Fruit fly (Drosophila melanogaster) whole organism, embryonic: ENCODE data around the gene UbcE2M.
A peak's percentile ranks its signal among the peaks of the same experiment; 100 is the strongest.

ENCODE experiments used
- ATbp ChIP-seq: fragments of 200-800 bp; sonication (Bioruptor generic); optimal IDR thresholded peaks from 2 replicates; lab custom pipeline; 2017; ENCODE audit warnings: missing biosample characterization, mild to moderate bottlenecking, missing genetic modification characterization, missing genetic modification reagents
- Adf1 ChIP-seq: fragments of 200-800 bp; sonication (Bioruptor generic); IDR thresholded peaks from 2 replicates; pipeline ENCODE4 v1.3.6; 2022; ENCODE audit warnings: missing biosample characterization, missing genetic modification characterization
- Bdp1 ChIP-seq: fragments of 200-800 bp; sonication (Bioruptor generic); optimal IDR thresholded peaks from 3 replicates; lab custom pipeline; 2016; ENCODE audit warnings: missing biosample characterization, missing genetic modification characterization
- C15 ChIP-seq: fragments of 200-800 bp; sonication (Bioruptor generic); IDR thresholded peaks from 3 replicates; pipeline ENCODE4 v1.3.6; 2022; ENCODE audit warnings: missing biosample characterization, missing genetic modification characterization
- CG10366 ChIP-seq: fragments of 200-800 bp; sonication (Bioruptor generic); IDR thresholded peaks from 2 replicates; pipeline ENCODE4 v1.3.6; 2022; ENCODE audit warnings: missing biosample characterization, missing genetic modification characterization
- CG10543 ChIP-seq: fragments of 200-800 bp; sonication (Bioruptor generic); optimal IDR thresholded peaks from 3 replicates; lab custom pipeline; 2017; ENCODE audit warnings: missing biosample characterization, mild to moderate bottlenecking, missing genetic modification characterization, moderate library complexity
- CG12071 ChIP-seq: fragments of 200-800 bp; sonication (Bioruptor generic); optimal IDR thresholded peaks from 3 replicates; lab custom pipeline; 2018; ENCODE audit warnings: missing biosample characterization, mild to moderate bottlenecking, missing genetic modification characterization
- CG12299 ChIP-seq: fragments of 200-800 bp; sonication (Bioruptor generic); optimal IDR thresholded peaks from 2 replicates; lab custom pipeline; 2018; ENCODE audit warnings: missing biosample characterization, mild to moderate bottlenecking, missing genetic modification characterization
- CG13775 ChIP-seq: fragments of 200-800 bp; sonication (Bioruptor generic); optimal IDR thresholded peaks from 3 replicates; lab custom pipeline; 2017; ENCODE audit warnings: missing biosample characterization, mild to moderate bottlenecking, missing genetic modification characterization
- CG14667 ChIP-seq: fragments of 200-800 bp; sonication (Bioruptor generic); IDR thresholded peaks from 2 replicates; pipeline ENCODE4 v1.3.6; 2022; ENCODE audit warnings: missing biosample characterization, missing genetic modification characterization
- CG1529 ChIP-seq: fragments of 200-800 bp; sonication (Bioruptor generic); optimal IDR thresholded peaks from 3 replicates; lab custom pipeline; 2018; ENCODE audit warnings: missing biosample characterization, missing genetic modification characterization
- CG15696 ChIP-seq: fragments of 200-800 bp; sonication (Bioruptor generic); optimal IDR thresholded peaks from 2 replicates; lab custom pipeline; 2019; ENCODE audit warnings: missing biosample characterization, mild to moderate bottlenecking, missing genetic modification characterization, moderate library complexity
- CG18476 ChIP-seq: fragments of 200-800 bp; sonication (Bioruptor generic); optimal IDR thresholded peaks from 2 replicates; lab custom pipeline; 2016; ENCODE audit warnings: missing biosample characterization, mild to moderate bottlenecking, missing genetic modification characterization
- CG30403 ChIP-seq: fragments of 200-800 bp; sonication (Bioruptor generic); optimal IDR thresholded peaks from 3 replicates; lab custom pipeline; 2016; ENCODE audit warnings: missing biosample characterization, missing genetic modification characterization
- CG4730 ChIP-seq: fragments of 200-800 bp; sonication (Bioruptor generic); IDR thresholded peaks from 2 replicates; pipeline ENCODE4 v1.3.6; 2022; ENCODE audit warnings: missing biosample characterization, missing genetic modification characterization
- CG6654 ChIP-seq: fragments of 200-800 bp; sonication (Bioruptor generic); optimal IDR thresholded peaks from 2 replicates; lab custom pipeline; 2017; ENCODE audit warnings: missing biosample characterization, mild to moderate bottlenecking, missing genetic modification characterization
- CG6813 ChIP-seq: fragments of 200-800 bp; sonication (Bioruptor generic); optimal IDR thresholded peaks from 2 replicates; lab custom pipeline; 2017; ENCODE audit warnings: missing biosample characterization, missing genetic modification characterization, mild to moderate bottlenecking, moderate library complexity, missing genetic modification reagents
- CG7372 ChIP-seq: fragments of 200-800 bp; sonication (Bioruptor generic); IDR thresholded peaks from 2 replicates; pipeline ENCODE4 v1.3.6; 2022; ENCODE audit warnings: missing biosample characterization, missing genetic modification characterization
- CG7963 ChIP-seq: fragments of 200-800 bp; sonication (Bioruptor generic); IDR thresholded peaks from 3 replicates; pipeline ENCODE4 v1.3.6; 2022; ENCODE audit warnings: missing biosample characterization, missing genetic modification characterization; ENCODE audit not compliant: partially characterized antibody
- CG9215 ChIP-seq: fragments of 200-800 bp; sonication (Bioruptor generic); IDR thresholded peaks from 2 replicates; pipeline ENCODE4 v1.3.6; 2022; ENCODE audit warnings: missing biosample characterization, missing genetic modification characterization
- CG9932 ChIP-seq: fragments of 200-800 bp; sonication (Bioruptor generic); IDR thresholded peaks from 2 replicates; pipeline ENCODE4 v1.3.6; 2022; ENCODE audit warnings: missing biosample characterization, missing genetic modification characterization
- D ChIP-seq, 2 experiments: fragments of 200-800 bp in 1 of 2; fragments of >200 bp in 1 of 2; sonication (Bioruptor generic) in 1 of 2; optimal IDR thresholded peaks; 2 replicates in 1 of 2; 3 replicates in 1 of 2; lab custom pipeline; 2017; ENCODE audit warnings: mild to moderate bottlenecking in 1 of 2, missing biosample characterization in 1 of 2, missing genetic modification characterization in 1 of 2, missing genetic modification reagents in 1 of 2
- Hand ChIP-seq: fragments of 200-800 bp; sonication (Bioruptor generic); optimal IDR thresholded peaks from 2 replicates; lab custom pipeline; 2017; ENCODE audit warnings: mild to moderate bottlenecking, missing biosample characterization, missing genetic modification reagents, missing genetic modification characterization
- Hr3 ChIP-seq: fragments of 200-800 bp; sonication (Bioruptor generic); optimal IDR thresholded peaks from 3 replicates; lab custom pipeline; 2016; ENCODE audit warnings: missing biosample characterization, missing genetic modification characterization
- NC2α ChIP-seq: fragments of 200-800 bp; sonication (Bioruptor generic); optimal IDR thresholded peaks from 2 replicates; lab custom pipeline; 2016; ENCODE audit warnings: missing biosample characterization, missing genetic modification characterization
- Sox100B ChIP-seq: fragments of 200-800 bp; sonication (Bioruptor generic); optimal IDR thresholded peaks from 3 replicates; lab custom pipeline; 2018; ENCODE audit warnings: missing biosample characterization, mild to moderate bottlenecking, missing genetic modification characterization
- ac ChIP-seq: fragments of 200-800 bp; sonication (Bioruptor generic); optimal IDR thresholded peaks from 3 replicates; lab custom pipeline; 2017; ENCODE audit warnings: missing biosample characterization, mild to moderate bottlenecking, missing genetic modification characterization
- ato ChIP-seq: fragments of 200-800 bp; sonication (Bioruptor generic); IDR thresholded peaks from 2 replicates; pipeline ENCODE4 v1.3.6; 2022; ENCODE audit warnings: missing biosample characterization, missing genetic modification characterization; ENCODE audit not compliant: partially characterized antibody
- bab2 ChIP-seq: fragments of 200-800 bp; sonication (Bioruptor generic); optimal IDR thresholded peaks from 2 replicates; lab custom pipeline; 2016; ENCODE audit warnings: missing biosample characterization, missing genetic modification characterization
- btn ChIP-seq: fragments of 200-800 bp; sonication (Bioruptor generic); optimal IDR thresholded peaks from 2 replicates; lab custom pipeline; 2016; ENCODE audit warnings: missing biosample characterization, missing genetic modification characterization
- crc ChIP-seq: fragments of 200-800 bp; sonication (Bioruptor generic); optimal IDR thresholded peaks from 2 replicates; lab custom pipeline; 2016; ENCODE audit warnings: missing biosample characterization, missing genetic modification characterization
- gt ChIP-seq: fragments of 200-800 bp; sonication (Bioruptor generic); IDR thresholded peaks from 2 replicates; pipeline ENCODE4 v1.3.6; 2022; ENCODE audit warnings: missing biosample characterization, missing genetic modification characterization
- hbn ChIP-seq: fragments of 200-800 bp; sonication (Bioruptor generic); IDR thresholded peaks from 2 replicates; pipeline ENCODE4 v1.3.6; 2022; ENCODE audit warnings: missing biosample characterization, missing genetic modification characterization; ENCODE audit not compliant: partially characterized antibody
- lola ChIP-seq, 3 experiments: fragments of >200 bp in 2 of 3; fragments of 200-800 bp in 1 of 3; sonication (Bioruptor generic) in 1 of 3; optimal IDR thresholded peaks; 2 replicates each; lab custom pipeline; 2017 to 2019; ENCODE audit warnings: missing biosample characterization in 3 of 3, missing genetic modification characterization in 3 of 3, mild to moderate bottlenecking in 1 of 3, moderate library complexity in 1 of 3
- luna ChIP-seq: fragments of 200-800 bp; sonication (Bioruptor generic); optimal IDR thresholded peaks from 2 replicates; lab custom pipeline; 2016; ENCODE audit warnings: missing biosample characterization, missing genetic modification characterization
- nerfin-1 ChIP-seq: fragments of 200-800 bp; sonication (Bioruptor generic); optimal IDR thresholded peaks from 3 replicates; lab custom pipeline; 2019; ENCODE audit warnings: missing biosample characterization, mild to moderate bottlenecking, missing genetic modification characterization, moderate library complexity
- nom ChIP-seq: fragments of 200-800 bp; sonication (Bioruptor generic); optimal IDR thresholded peaks from 2 replicates; lab custom pipeline; 2017; ENCODE audit warnings: missing biosample characterization, missing genetic modification characterization, mild to moderate bottlenecking, moderate library complexity, missing genetic modification reagents
- otp ChIP-seq: fragments of 200-800 bp; sonication (Bioruptor generic); IDR thresholded peaks from 3 replicates; pipeline ENCODE4, ENCODE4 v1.3.6; 2022; ENCODE audit warnings: missing biosample characterization, missing genetic modification characterization
- peb ChIP-seq: fragments of 200-800 bp; sonication (Bioruptor generic); IDR thresholded peaks from 2 replicates; pipeline ENCODE4 v1.3.6; 2022; ENCODE audit warnings: missing biosample characterization, missing genetic modification characterization
- pfk ChIP-seq: fragments of 200-800 bp; sonication (Bioruptor generic); optimal IDR thresholded peaks from 2 replicates; lab custom pipeline; 2018; ENCODE audit warnings: missing biosample characterization, mild to moderate bottlenecking, missing genetic modification characterization, moderate library complexity
- row ChIP-seq: fragments of 200-800 bp; sonication (Bioruptor generic); IDR thresholded peaks from 3 replicates; pipeline ENCODE4 v1.3.6; 2022; ENCODE audit warnings: missing biosample characterization, missing genetic modification characterization
- stc ChIP-seq: fragments of 200-800 bp; sonication (Bioruptor generic); IDR thresholded peaks from 2 replicates; pipeline ENCODE4 v1.3.6; 2022; ENCODE audit warnings: missing biosample characterization, missing genetic modification characterization
- stwl ChIP-seq: fragments of 200-800 bp; sonication (Bioruptor generic); optimal IDR thresholded peaks from 3 replicates; lab custom pipeline; 2018; ENCODE audit warnings: missing biosample characterization, mild to moderate bottlenecking, missing genetic modification characterization, moderate library complexity
- tin ChIP-seq: fragments of 200-800 bp; sonication (Bioruptor generic); optimal IDR thresholded peaks from 3 replicates; lab custom pipeline; 2016; ENCODE audit warnings: missing biosample characterization, missing genetic modification characterization
- trh ChIP-seq: fragments of 200-800 bp; sonication (Bioruptor generic); optimal IDR thresholded peaks from 2 replicates; lab custom pipeline; 2016; ENCODE audit warnings: missing biosample characterization, missing genetic modification characterization
- wor ChIP-seq: fragments of 200-800 bp; sonication (Bioruptor generic); IDR thresholded peaks from 2 replicates; pipeline ENCODE4 v1.3.6; 2022; ENCODE audit warnings: missing biosample characterization, missing genetic modification characterization
- zen2 ChIP-seq: fragments of 200-800 bp; sonication (Bioruptor generic); IDR thresholded peaks from 3 replicates; pipeline ENCODE4 v1.3.6; 2022; ENCODE audit warnings: missing biosample characterization, missing genetic modification characterization; ENCODE audit not compliant: partially characterized antibody
- zfh1 ChIP-seq: fragments of 200-800 bp; sonication (Bioruptor generic); IDR thresholded peaks from 3 replicates; pipeline ENCODE4 v1.3.6; 2022; ENCODE audit warnings: missing biosample characterization, missing genetic modification characterization

Gene UbcE2M

dm6 chr3L:8186627-8187396, 11.0 kb downstream of the UbcE2M start, which contains the start of the genes ERR and Atg18a (continued):
- TF ChIP-seq stwl (tag; lab: Kevin White, UChicago) (peak; percentile 98), nom (GFP tag; lab: Kevin White, UChicago) (no peak), ato (no peak), Hand (GFP tag; lab: Kevin White, UChicago) (peak; percentile 17), crc (GFP tag; lab: Kevin White, UChicago) (peak; percentile 36), CG10366 (GFP tag; lab: Robert Waterston, UW) (peak; percentile 84), btn (GFP tag; lab: Kevin White, UChicago) (peak; percentile 46), otp (GFP tag; lab: Robert Waterston, UW) (0 out of 3 replicates have a peak, but pooled peaks have one; percentile 50), lola (GFP tag; optimal IDR thresholded peaks at IDR 0.05; lab: Kevin White, UChicago) (peak in 1 of 3 experiments; percentile 79), Sox100B (GFP tag; lab: Kevin White, UChicago) (no peak), Bdp1 (GFP tag; lab: Kevin White, UChicago) (peak; percentile 76), CG30403 (GFP tag; lab: Kevin White, UChicago) (peak; percentile 93), pfk (no peak), CG9932 (GFP tag; lab: Robert Waterston, UW) (peak; percentile 97), ac (GFP tag; lab: Kevin White, UChicago) (no peak), CG12299 (tag; lab: Kevin White, UChicago) (peak; percentile 38), CG1529 (GFP tag; lab: Kevin White, UChicago) (peak; percentile 36), D (optimal IDR thresholded peaks at IDR 0.05; lab: Kevin White, UChicago) (peak; percentile 39), D (GFP tag; optimal IDR thresholded peaks at IDR 0.05; lab: Kevin White, UChicago) (peak; percentile 79), CG13775 (GFP tag; lab: Kevin White, UChicago) (peak; percentile 90), Adf1 (peak; percentile 76), hbn (GFP tag; lab: Robert Waterston, UW) (peak; percentile 50; the same call in 1 of the 2 replicates), nerfin-1 (tag; lab: Kevin White, UChicago) (peak; percentile 72), Hr3 (GFP tag; lab: Kevin White, UChicago) (peak; percentile 91), row (peak; percentile 98), CG15696 (tag; lab: Kevin White, UChicago) (peak; percentile 82), CG7963 (GFP tag; lab: Robert Waterston, UW) (peak; percentile 34; the same call in 1 of the 3 replicates), zfh1 (GFP tag; lab: Robert Waterston, UW) (peak; percentile 82; the same call in 2 of the 3 replicates), CG18476 (GFP tag; lab: Kevin White, UChicago) (peak; percentile 74), C15 (GFP tag; lab: Robert Waterston, UW) (peak; percentile 19; the same call in 1 of the 3 replicates), NC2α (peak; percentile 57), gt (GFP tag; lab: Robert Waterston, UW) (peak; percentile 71), CG6813 (GFP tag; lab: Kevin White, UChicago) (no peak), CG14667 (GFP tag; lab: Robert Waterston, UW) (peak; percentile 89), ATbp (GFP tag; lab: Kevin White, UChicago) (peak; percentile 31), luna (GFP tag; lab: Kevin White, UChicago) (peak; percentile 23), peb (peak; percentile 73; the same call in 1 of the 2 replicates), CG10543 (peak; percentile 92), CG4730 (GFP tag; lab: Robert Waterston, UW) (peak; percentile 82), bab2 (GFP tag; lab: Kevin White, UChicago) (peak; percentile 79), CG9215 (peak; percentile 94), CG6654 (GFP tag; lab: Kevin White, UChicago) (peak; percentile 32), stc (peak; percentile 40; the same call in 1 of the 2 replicates), trh (peak; percentile 24), wor (GFP tag; lab: Robert Waterston, UW) (peak; percentile 83), tin (GFP tag; lab: Kevin White, UChicago) (peak; percentile 82), CG7372 (peak; percentile 89), CG12071 (GFP tag; lab: Kevin White, UChicago) (no peak), zen2 (GFP tag; lab: Robert Waterston, UW) (no peak)
